Worm (Caenorhabditis elegans) whole organism, midembryonic: ENCODE data around the gene T03F7.6.
"Not testable (repeated sequence)": the region's sequence is repeated elsewhere in the genome, so short reads cannot be mapped to it uniquely, and the experiment has no call there.

Source experiments
- T22C8.4 ChIP-seq: fragments of 200-800 bp; sonication (Bioruptor generic); IDR thresholded peaks from 2 replicates; pipeline ENCODE4 v1.3.6; 2022; ENCODE audit warnings: missing genetic modification characterization, missing compliant biosample characterization
- cog-1 ChIP-seq: sonication (generic microtip); optimal IDR thresholded peaks from 2 replicates; lab custom pipeline; 2016; ENCODE audit warnings: missing genetic modification characterization, missing compliant biosample characterization
- flt-1 ChIP-seq: fragments of 200-800 bp; sonication (Bioruptor generic); IDR thresholded peaks from 2 replicates; pipeline ENCODE4 v1.3.6; 2022; ENCODE audit warnings: missing genetic modification characterization, missing compliant biosample characterization
- klf-2 ChIP-seq: fragments of 200-800 bp; sonication (Bioruptor generic); conservative IDR thresholded peaks from 2 replicates; pipeline ENCODE4 v1.3.6; 2022; ENCODE audit warnings: missing genetic modification reagents, missing genetic modification characterization, missing compliant biosample characterization
- tab-1 ChIP-seq: fragments of 200-800 bp; sonication (Bioruptor generic); IDR thresholded peaks from 2 replicates; pipeline ENCODE4 v1.3.6; 2022; ENCODE audit warnings: missing genetic modification characterization, missing compliant biosample characterization
- ztf-23 ChIP-seq: fragments of 200-800 bp; sonication (Bioruptor generic); IDR thresholded peaks from 2 replicates; pipeline ENCODE4 v1.3.6; 2022; ENCODE audit warnings: missing genetic modification reagents, missing genetic modification characterization, missing compliant biosample characterization
- ztf-29 ChIP-seq: fragments of 200-800 bp; sonication (Bioruptor generic); IDR thresholded peaks from 2 replicates; pipeline ENCODE4 v1.3.6; 2022; ENCODE audit warnings: missing genetic modification reagents, missing genetic modification characterization, missing compliant biosample characterization

ce11 chrV:11286114-11286513 lies 8.4 kb upstream of the T03F7.6 start, which contains the start of gene C03E10.3:
- not testable (repeated sequence) for TF ChIP-seq tab-1; ztf-29 (GFP tag; lab: Robert Waterston, UW); ztf-23 (GFP tag; lab: Robert Waterston, UW); flt-1 (GFP tag; lab: Robert Waterston, UW); klf-2 (GFP tag; lab: Robert Waterston, UW); T22C8.4 (GFP tag; lab: Robert Waterston, UW); cog-1 (tag; lab: Kevin White, UChicago)
